Worm (Caenorhabditis elegans) whole organism, L2 larva: ENCODE measurements around the gene T05E12.3.

Experiments
- C34F6.9 ChIP-seq: fragments of 150-350 bp; optimal IDR thresholded peaks from 2 replicates; lab custom pipeline; 2014; ENCODE audit warnings: missing biosample characterization, missing genetic modification characterization
- F13H6.1 ChIP-seq: sonication (generic microtip); optimal IDR thresholded peaks from 2 replicates; lab custom pipeline; 2016; ENCODE audit warnings: missing genetic modification characterization, missing compliant biosample characterization
- R02D3.7 ChIP-seq: fragments of 150-350 bp; optimal IDR thresholded peaks from 2 replicates; lab custom pipeline; 2014; ENCODE audit warnings: missing biosample characterization, missing genetic modification characterization
- Y55F3AM.14 ChIP-seq: fragments of 200-800 bp; sonication (Bioruptor generic); optimal IDR thresholded peaks from 2 replicates; lab custom pipeline; 2018; ENCODE audit warnings: mild to moderate bottlenecking, missing genetic modification characterization, missing compliant biosample characterization
- alr-1 ChIP-seq: fragments of 150-350 bp; optimal IDR thresholded peaks from 2 replicates; lab custom pipeline; 2014; ENCODE audit warnings: missing biosample characterization, missing genetic modification characterization
- aly-2 ChIP-seq: fragments of 150-350 bp; optimal IDR thresholded peaks from 2 replicates; lab custom pipeline; 2014; ENCODE audit warnings: missing biosample characterization, missing genetic modification characterization
- blmp-1 ChIP-seq: sonication (generic microtip); optimal IDR thresholded peaks from 2 replicates; lab custom pipeline; 2017; ENCODE audit warnings: missing genetic modification characterization, mild to moderate bottlenecking, missing compliant biosample characterization, antibody characterized with exemption, moderate library complexity; ENCODE audit not compliant: insufficient read depth
- ceh-82 ChIP-seq: fragments of 150-350 bp; optimal IDR thresholded peaks from 2 replicates; lab custom pipeline; 2014; ENCODE audit warnings: missing biosample characterization, missing genetic modification characterization
- crh-2 ChIP-seq: sonication (generic microtip); optimal IDR thresholded peaks from 2 replicates; lab custom pipeline; 2017; ENCODE audit warnings: missing biosample characterization, missing genetic modification characterization
- dmd-4 ChIP-seq: sonication (generic microtip); optimal IDR thresholded peaks from 2 replicates; lab custom pipeline; 2017; ENCODE audit warnings: missing biosample characterization, missing genetic modification characterization
- egl-27 ChIP-seq: sonication (generic microtip); optimal IDR thresholded peaks from 3 replicates; lab custom pipeline; 2017; ENCODE audit warnings: missing biosample characterization, missing genetic modification reagents, missing genetic modification characterization
- elt-1 ChIP-seq: fragments of 150-350 bp; optimal IDR thresholded peaks from 2 replicates; lab custom pipeline; 2014; ENCODE audit warnings: missing biosample characterization, missing genetic modification characterization
- elt-3 ChIP-seq: sonication (generic microtip); optimal IDR thresholded peaks from 2 replicates; lab custom pipeline; 2017; ENCODE audit warnings: missing biosample characterization, missing genetic modification characterization
- fos-1 ChIP-seq: fragments of 150-350 bp; optimal IDR thresholded peaks from 2 replicates; lab custom pipeline; 2014; ENCODE audit warnings: missing biosample characterization, missing genetic modification characterization
- lin-13 ChIP-seq: fragments of 150-350 bp; optimal IDR thresholded peaks from 2 replicates; lab custom pipeline; 2014; ENCODE audit warnings: missing biosample characterization, missing genetic modification reagents, missing genetic modification characterization
- lin-39 ChIP-seq: fragments of 150-350 bp; optimal IDR thresholded peaks from 2 replicates; lab custom pipeline; 2014; ENCODE audit warnings: missing biosample characterization, missing genetic modification reagents, missing genetic modification characterization
- lsy-2 ChIP-seq, 2 experiments: fragments of 150-350 bp in 1 of 2; sonication (generic microtip) in 1 of 2; optimal IDR thresholded peaks; 2 replicates each; lab custom pipeline; 2014 to 2017; ENCODE audit warnings: missing biosample characterization in 2 of 2, missing genetic modification characterization in 2 of 2
- mab-5 ChIP-seq: fragments of 150-350 bp; optimal IDR thresholded peaks from 2 replicates; lab custom pipeline; 2014; ENCODE audit warnings: missing biosample characterization, missing genetic modification characterization
- mdl-1 ChIP-seq, 2 experiments: fragments of 150-350 bp in 1 of 2; sonication (generic microtip) in 1 of 2; optimal IDR thresholded peaks; 2 replicates each; lab custom pipeline; 2017; ENCODE audit warnings: missing biosample characterization in 2 of 2, missing genetic modification characterization in 2 of 2
- nhr-10 ChIP-seq: sonication (generic microtip); optimal IDR thresholded peaks from 2 replicates; lab custom pipeline; 2017; ENCODE audit warnings: missing biosample characterization, missing genetic modification characterization
- nhr-11 ChIP-seq: fragments of 150-350 bp; optimal IDR thresholded peaks from 2 replicates; lab custom pipeline; 2014; ENCODE audit warnings: missing biosample characterization, missing genetic modification characterization
- nhr-129 ChIP-seq: fragments of 150-350 bp; optimal IDR thresholded peaks from 2 replicates; lab custom pipeline; 2014; ENCODE audit warnings: missing biosample characterization, missing genetic modification characterization
- nhr-21 ChIP-seq: fragments of 150-350 bp; optimal IDR thresholded peaks from 2 replicates; lab custom pipeline; 2014; ENCODE audit warnings: missing biosample characterization, missing genetic modification characterization
- nhr-23 ChIP-seq: fragments of 150-350 bp; optimal IDR thresholded peaks from 2 replicates; lab custom pipeline; 2014; ENCODE audit warnings: missing biosample characterization, missing genetic modification reagents, missing genetic modification characterization
- nhr-237 ChIP-seq: fragments of 150-350 bp; optimal IDR thresholded peaks from 2 replicates; lab custom pipeline; 2014; ENCODE audit warnings: missing biosample characterization, missing genetic modification characterization
- nhr-25 ChIP-seq: fragments of 150-350 bp; sonication (generic microtip); optimal IDR thresholded peaks from 3 replicates; lab custom pipeline; 2014; ENCODE audit warnings: missing biosample characterization, missing genetic modification characterization
- nhr-6 ChIP-seq: fragments of 150-350 bp; optimal IDR thresholded peaks from 2 replicates; lab custom pipeline; 2014; ENCODE audit warnings: missing biosample characterization, missing genetic modification characterization
- peb-1 ChIP-seq: fragments of 150-350 bp; optimal IDR thresholded peaks from 2 replicates; lab custom pipeline; 2014; ENCODE audit warnings: missing biosample characterization, missing genetic modification characterization
- skn-1 ChIP-seq: sonication (generic microtip); optimal IDR thresholded peaks from 2 replicates; lab custom pipeline; 2017; ENCODE audit warnings: missing biosample characterization, missing genetic modification characterization
- sma-3 ChIP-seq: sonication (generic microtip); optimal IDR thresholded peaks from 2 replicates; lab custom pipeline; 2016; ENCODE audit warnings: missing genetic modification reagents, missing genetic modification characterization, missing compliant biosample characterization
- sma-9 ChIP-seq, 2 experiments: fragments of 150-350 bp in 1 of 2; sonication (generic microtip) in 1 of 2; optimal IDR thresholded peaks; 2 replicates each; lab custom pipeline; 2014 to 2016; ENCODE audit warnings: missing genetic modification characterization in 2 of 2, mild to moderate bottlenecking in 1 of 2, missing biosample characterization in 1 of 2, missing compliant biosample characterization in 1 of 2, missing genetic modification reagents in 1 of 2, moderate library complexity in 1 of 2
- unc-55 ChIP-seq: fragments of 150-350 bp; sonication (generic microtip); optimal IDR thresholded peaks from 3 replicates; lab custom pipeline; 2014; ENCODE audit warnings: missing biosample characterization, missing genetic modification reagents, missing genetic modification characterization
- zag-1 ChIP-seq: fragments of 150-350 bp; optimal IDR thresholded peaks from 2 replicates; lab custom pipeline; 2014; ENCODE audit warnings: missing biosample characterization, missing genetic modification characterization
- ztf-1 ChIP-seq: fragments of 200-800 bp; sonication (Bioruptor generic); conservative IDR thresholded peaks from 2 replicates; pipeline ENCODE4 v1.3.6; 2022; ENCODE audit warnings: missing genetic modification characterization, missing compliant biosample characterization
- ztf-11 ChIP-seq: sonication (generic microtip); optimal IDR thresholded peaks from 2 replicates; lab custom pipeline; 2017; ENCODE audit warnings: missing biosample characterization, missing genetic modification characterization

Gene T05E12.3

DNA sequence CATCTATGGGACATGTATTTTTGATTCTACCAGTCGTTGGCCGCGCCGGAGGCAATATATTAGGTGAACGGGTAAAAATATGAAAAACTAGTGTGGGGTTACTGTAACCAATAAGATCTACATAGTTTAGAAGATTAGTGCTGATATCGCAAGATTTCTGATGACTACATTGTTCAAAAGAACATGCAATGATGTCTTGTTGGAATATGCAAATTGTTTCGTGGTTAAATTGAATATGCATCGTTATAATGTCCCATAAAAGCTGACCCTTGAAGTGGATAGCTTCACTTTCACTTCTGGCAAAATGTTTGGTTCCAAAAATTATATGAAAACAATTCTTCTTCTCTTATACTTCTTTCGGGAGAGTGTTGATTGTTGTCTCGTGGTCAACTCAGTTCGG lies 33.3 kb downstream of the T05E12.3 start, which contains the start of gene F28B1.2:
Gene F28B1.2, plus strand, starts transcription at position 301 of the 400 bp plus-strand sequence.
- TF ChIP-seq sma-3 (GFP tag; lab: Kevin White, UChicago) (no peak), sma-9 (GFP tag; optimal IDR thresholded peaks at IDR 0.05; lab: Kevin White, UChicago) (no peak), sma-9 (tag; optimal IDR thresholded peaks at IDR 0.05; lab: Kevin White, UChicago) (no peak), lsy-2 (tag; optimal IDR thresholded peaks at IDR 0.05; lab: Kevin White, UChicago) (no peak), Y55F3AM.14 (no peak), zag-1 (tag; lab: Kevin White, UChicago) (no peak), blmp-1 (tag; lab: Kevin White, UChicago) (no peak)

DNA sequence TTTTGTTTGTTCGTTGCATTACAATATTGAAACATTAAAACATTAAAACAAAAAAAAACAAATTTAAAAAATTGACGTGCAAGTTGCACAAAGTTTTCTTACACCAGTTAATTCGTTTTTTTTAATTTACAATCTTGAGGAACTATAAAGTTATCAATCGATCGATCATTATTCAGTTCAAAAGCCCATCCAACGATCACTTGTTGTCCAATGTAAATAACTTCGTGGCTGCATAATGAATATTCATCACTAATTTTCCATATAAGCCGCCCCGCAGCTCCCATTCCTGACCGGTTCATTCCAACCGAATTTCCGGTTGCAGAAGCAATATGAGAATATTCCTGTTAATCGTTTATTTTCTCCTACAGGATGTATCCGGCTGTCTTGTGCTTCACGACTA lies 35.5 kb downstream of the T05E12.3 start, which contains the start of gene hpo-33:
Gene hpo-33, plus strand, starts transcription at position 301 of the 400 bp plus-strand sequence.
- TF ChIP-seq lin-39 (tag; lab: Kevin White, UChicago) (no peak), alr-1 (no peak), dmd-4 (tag; lab: Kevin White, UChicago) (no peak)

DNA sequence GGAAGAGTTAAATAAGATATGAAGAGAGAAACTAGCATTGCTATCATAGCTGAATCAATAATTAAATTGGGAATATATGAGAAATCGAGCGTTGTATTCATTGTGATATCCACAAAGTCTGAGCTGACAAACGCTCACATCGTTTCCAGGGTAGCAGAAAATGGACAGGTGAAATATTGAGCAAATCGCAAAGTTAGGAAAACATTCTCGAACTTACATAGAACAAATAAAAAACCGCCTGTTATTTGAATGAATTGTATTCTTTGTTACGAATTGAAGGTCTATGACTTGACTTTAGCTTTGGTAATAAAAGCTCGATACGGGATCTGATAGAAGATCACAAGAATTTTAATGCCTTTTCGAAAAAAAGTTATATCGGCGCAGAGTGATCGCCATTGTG lies 41.9 kb downstream of the T05E12.3 start, which contains the start of gene srz-94:
Gene srz-94, minus strand, starts transcription at position 101 of the 400 bp plus-strand sequence.
- TF ChIP-seq aly-2 (no peak), unc-55 (GFP tag; lab: Kevin White, UChicago) (no peak), nhr-6 (no peak), skn-1 (tag; lab: Kevin White, UChicago) (no peak), nhr-21 (no peak), nhr-10 (tag; lab: Kevin White, UChicago) (no peak), ceh-82 (tag; lab: Kevin White, UChicago) (no peak), nhr-237 (tag; lab: Kevin White, UChicago) (no peak), fos-1 (tag; lab: Kevin White, UChicago) (no peak), mab-5 (tag; lab: Kevin White, UChicago) (no peak), C34F6.9 (tag; lab: Kevin White, UChicago) (no peak), elt-3 (no peak), R02D3.7 (tag; lab: Kevin White, UChicago) (no peak), sma-9 (GFP tag; optimal IDR thresholded peaks at IDR 0.05; lab: Kevin White, UChicago) (no peak), sma-9 (tag; optimal IDR thresholded peaks at IDR 0.05; lab: Kevin White, UChicago) (no peak), nhr-25 (no peak), blmp-1 (tag; lab: Kevin White, UChicago) (no peak), ztf-1 (no peak)

DNA sequence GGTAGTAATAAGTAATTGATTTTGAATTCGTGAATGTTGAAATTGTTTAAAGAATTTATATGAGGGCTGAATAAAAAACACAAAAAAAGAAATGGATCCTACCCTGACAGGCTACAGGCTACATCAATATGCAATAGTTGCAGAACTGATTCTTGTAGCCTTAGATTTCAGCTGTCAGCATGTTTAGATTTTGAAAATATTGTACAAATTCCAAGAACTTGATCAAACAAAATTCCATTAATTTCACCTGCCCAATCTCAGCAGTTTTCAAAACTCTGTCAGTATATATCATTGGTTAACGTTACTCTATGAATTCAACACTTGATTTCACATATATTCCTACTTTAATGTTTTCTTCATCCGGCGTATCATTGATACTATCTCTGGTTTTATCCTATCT lies 47.4 kb downstream of the T05E12.3 start:
- TF ChIP-seq ztf-1 (no peak), sma-9 (GFP tag; optimal IDR thresholded peaks at IDR 0.05; lab: Kevin White, UChicago) (no peak), sma-9 (tag; optimal IDR thresholded peaks at IDR 0.05; lab: Kevin White, UChicago) (no peak), nhr-237 (tag; lab: Kevin White, UChicago) (no peak), peb-1 (tag; lab: Kevin White, UChicago) (no peak), mdl-1 (tag; optimal IDR thresholded peaks at IDR 0.05; lab: Kevin White, UChicago) (no peak), nhr-11 (tag; lab: Kevin White, UChicago) (no peak), nhr-21 (no peak), F13H6.1 (tag; lab: Kevin White, UChicago) (no peak), egl-27 (tag; lab: Kevin White, UChicago) (no peak), elt-1 (tag; lab: Kevin White, UChicago) (no peak), ztf-11 (tag; lab: Kevin White, UChicago) (no peak), crh-2 (tag; lab: Kevin White, UChicago) (no peak), fos-1 (tag; lab: Kevin White, UChicago) (no peak), nhr-129 (tag; lab: Kevin White, UChicago) (no peak), nhr-23 (tag; lab: Kevin White, UChicago) (no peak), lin-13 (GFP tag; lab: Kevin White, UChicago) (no peak), blmp-1 (tag; lab: Kevin White, UChicago) (no peak)
